Fruit fly (Drosophila melanogaster): Measurements from ENCODE around the gene Gr10b.

DNA sequence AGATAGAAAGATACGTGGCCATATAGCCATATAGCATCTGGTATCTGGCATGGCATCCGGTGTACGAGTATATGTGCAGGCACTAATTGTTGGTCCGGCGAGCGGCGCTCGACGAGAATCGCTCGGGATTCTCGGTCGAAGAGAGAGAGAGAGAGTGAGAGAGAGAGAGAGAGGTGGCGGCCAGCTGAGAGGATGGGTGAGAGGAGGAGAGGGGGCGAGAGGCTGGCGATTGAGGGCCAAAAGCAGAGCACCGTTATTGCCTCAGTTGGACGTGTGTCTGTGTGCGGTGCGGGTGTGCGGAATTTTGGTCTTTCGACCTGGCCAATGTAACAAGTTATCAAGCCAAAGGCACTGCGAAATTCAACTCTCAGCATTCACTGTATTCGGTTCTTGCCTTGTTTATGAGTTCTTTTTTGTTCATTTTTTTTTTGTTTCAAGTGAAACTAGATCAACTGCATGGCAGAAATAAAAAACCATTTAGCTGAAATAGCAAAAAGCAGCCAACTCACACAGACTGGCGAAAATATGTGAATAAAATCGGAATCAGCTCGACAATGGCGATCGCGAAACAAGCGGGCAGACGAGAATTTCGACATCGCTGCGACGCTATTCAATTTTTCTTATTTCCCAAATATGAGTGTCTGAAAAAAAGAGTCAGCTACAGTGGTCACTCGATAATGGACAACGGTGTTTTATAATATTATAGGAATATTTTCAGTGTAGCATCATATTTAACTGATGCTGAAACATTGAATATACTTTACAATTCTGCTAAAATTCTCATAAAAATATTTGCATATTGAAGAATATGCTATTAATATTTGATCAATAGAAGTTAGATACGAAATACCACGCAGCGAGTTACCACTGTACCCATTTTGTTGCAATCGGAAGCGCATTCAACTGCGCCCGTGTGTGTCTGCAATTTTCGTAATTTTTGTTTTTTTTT is 40.0 kb downstream of the Gr10b start:
- TF ChIP-seq CG11617 (GFP tag; optimal IDR thresholded peaks at IDR 0.05) (peak; percentile 55), Clk (GFP tag; optimal IDR thresholded peaks at IDR 0.05) (no peak), kay (GFP tag; ENCODE audit: borderline replicate concordance) (no peak), CG7101 (tag; optimal IDR thresholded peaks at IDR 0.05) (peak; percentile 68), Mnt (GFP tag; optimal IDR thresholded peaks at IDR 0.05) (peak; percentile 29), pad (GFP tag; optimal IDR thresholded peaks at IDR 0.05) (peak; percentile 53), cnc (optimal IDR thresholded peaks at IDR 0.05) (no peak), Crg-1 (GFP tag; optimal IDR thresholded peaks at IDR 0.05) (peak; percentile 52), CG5204 (GFP tag; optimal IDR thresholded peaks at IDR 0.05) (no peak), cic (GFP tag; optimal IDR thresholded peaks at IDR 0.05) (no peak), CG14711 (tag; optimal IDR thresholded peaks at IDR 0.05) (peak; percentile 58)

Data from whole organism, adult.